Fruit fly (Drosophila melanogaster) whole organism, prepupa: Measurements from ENCODE around the gene CG6729.

Experiments used
- Blimp-1 ChIP-seq: fragments of 200-800 bp; sonication (Bioruptor generic); optimal IDR thresholded peaks from 3 replicates; lab custom pipeline; 2017; ENCODE audit warnings: missing biosample characterization, missing genetic modification characterization, mild to moderate bottlenecking, moderate library complexity, missing genetic modification reagents
- CG10669 ChIP-seq: fragments of 200-800 bp; sonication (Bioruptor generic); optimal IDR thresholded peaks from 3 replicates; lab custom pipeline; 2018; ENCODE audit warnings: missing biosample characterization, mild to moderate bottlenecking, missing genetic modification characterization, moderate library complexity
- CG11294 ChIP-seq: fragments of 200-800 bp; sonication (Bioruptor generic); IDR thresholded peaks from 2 replicates; pipeline ENCODE4 v1.3.6; 2022; ENCODE audit warnings: missing biosample characterization, missing genetic modification characterization
- CG11762 ChIP-seq: fragments of 200-800 bp; sonication (Bioruptor generic); optimal IDR thresholded peaks from 3 replicates; lab custom pipeline; 2016; ENCODE audit warnings: missing biosample characterization, missing genetic modification characterization; ENCODE audit not compliant: insufficient read depth
- CG15336 ChIP-seq: fragments of 200-800 bp; sonication (Bioruptor generic); IDR thresholded peaks from 2 replicates; pipeline ENCODE4 v1.3.6; 2022; ENCODE audit warnings: missing biosample characterization, missing genetic modification characterization
- CG1621 ChIP-seq: fragments of 200-800 bp; sonication (Bioruptor generic); optimal IDR thresholded peaks from 3 replicates; lab custom pipeline; 2018; ENCODE audit warnings: missing biosample characterization, mild to moderate bottlenecking, missing genetic modification characterization
- CG16779 ChIP-seq: fragments of 200-800 bp; sonication (Bioruptor generic); optimal IDR thresholded peaks from 3 replicates; lab custom pipeline; 2017; ENCODE audit warnings: missing biosample characterization, mild to moderate bottlenecking, missing genetic modification characterization
- CG3032 ChIP-seq: fragments of 200-800 bp; optimal IDR thresholded peaks from 2 replicates; lab custom pipeline; 2019; ENCODE audit warnings: missing biosample characterization, mild to moderate bottlenecking, missing genetic modification characterization, moderate library complexity
- CG31627 ChIP-seq: fragments of 200-800 bp; sonication (Bioruptor generic); optimal IDR thresholded peaks from 3 replicates; lab custom pipeline; 2016; ENCODE audit warnings: missing biosample characterization, missing genetic modification characterization
- CG32006 ChIP-seq: fragments of 200-800 bp; sonication (Bioruptor generic); optimal IDR thresholded peaks from 3 replicates; lab custom pipeline; 2017; ENCODE audit warnings: missing biosample characterization, mild to moderate bottlenecking, missing genetic modification characterization
- CG34406 ChIP-seq: fragments of 200-800 bp; sonication (Bioruptor generic); optimal IDR thresholded peaks from 3 replicates; lab custom pipeline; 2016; ENCODE audit warnings: missing biosample characterization, missing genetic modification characterization
- CG3919 ChIP-seq: fragments of 200-800 bp; sonication (Bioruptor generic); optimal IDR thresholded peaks from 3 replicates; lab custom pipeline; 2016; ENCODE audit warnings: missing biosample characterization, missing genetic modification characterization
- CG6163 ChIP-seq: fragments of 200-800 bp; sonication (Bioruptor generic); IDR thresholded peaks from 3 replicates; pipeline ENCODE4 v1.3.6; 2022; ENCODE audit warnings: missing biosample characterization, missing genetic modification characterization
- CG6276 ChIP-seq: fragments of 200-800 bp; sonication (Bioruptor generic); optimal IDR thresholded peaks from 2 replicates; lab custom pipeline; 2017; ENCODE audit warnings: missing biosample characterization, mild to moderate bottlenecking, missing genetic modification characterization
- CG6792 ChIP-seq: fragments of 200-800 bp; sonication (Bioruptor generic); optimal IDR thresholded peaks from 3 replicates; lab custom pipeline; 2016; ENCODE audit warnings: missing biosample characterization, missing genetic modification characterization
- CG6808 ChIP-seq: fragments of 200-800 bp; sonication (Bioruptor generic); optimal IDR thresholded peaks from 3 replicates; lab custom pipeline; 2017; ENCODE audit warnings: missing biosample characterization, missing genetic modification characterization, mild to moderate bottlenecking, moderate library complexity, missing genetic modification reagents
- CG7368 ChIP-seq: fragments of 200-800 bp; sonication (Bioruptor generic); optimal IDR thresholded peaks from 3 replicates; lab custom pipeline; 2016; ENCODE audit warnings: missing biosample characterization, missing genetic modification characterization
- CG8119 ChIP-seq: fragments of 200-800 bp; sonication (Bioruptor generic); IDR thresholded peaks from 3 replicates; pipeline ENCODE4 v1.3.6; 2022; ENCODE audit warnings: missing biosample characterization, missing genetic modification characterization
- CG8632 ChIP-seq: fragments of 200-800 bp; sonication (Bioruptor generic); optimal IDR thresholded peaks from 3 replicates; lab custom pipeline; 2016; ENCODE audit warnings: missing biosample characterization, missing genetic modification characterization
- CG9139 ChIP-seq: fragments of 200-800 bp; sonication (Bioruptor generic); optimal IDR thresholded peaks from 3 replicates; lab custom pipeline; 2017; ENCODE audit warnings: missing biosample characterization, mild to moderate bottlenecking, missing genetic modification characterization
- Eip75B ChIP-seq: fragments of 200-800 bp; sonication (Bioruptor generic); optimal IDR thresholded peaks from 3 replicates; lab custom pipeline; 2016; ENCODE audit warnings: missing biosample characterization, missing genetic modification characterization
- Eip78C ChIP-seq: fragments of 200-800 bp; sonication (Bioruptor generic); peaks from one replicate; lab custom pipeline; 2016; ENCODE audit warnings: missing biosample characterization, missing genetic modification characterization
- Eip93F ChIP-seq: fragments of 200-800 bp; sonication (Bioruptor generic); optimal IDR thresholded peaks from 2 replicates; lab custom pipeline; 2016; ENCODE audit warnings: missing biosample characterization, mild to moderate bottlenecking, missing genetic modification characterization
- Ets21C ChIP-seq: fragments of 200-800 bp; sonication (Bioruptor generic); optimal IDR thresholded peaks from 3 replicates; lab custom pipeline; 2016; ENCODE audit warnings: missing biosample characterization, missing genetic modification characterization
- Ets96B ChIP-seq: fragments of 200-800 bp; optimal IDR thresholded peaks from 2 replicates; lab custom pipeline; 2019; ENCODE audit warnings: missing biosample characterization, mild to moderate bottlenecking, missing genetic modification characterization, moderate library complexity
- Gug ChIP-seq: fragments of 200-800 bp; sonication (Bioruptor generic); IDR thresholded peaks from 2 replicates; pipeline ENCODE4 v1.3.6; 2022; ENCODE audit warnings: missing biosample characterization, missing genetic modification characterization
- Hr38 ChIP-seq: sonication (Bioruptor generic); optimal IDR thresholded peaks from 2 replicates; lab custom pipeline; 2016; ENCODE audit warnings: missing biosample characterization, missing genetic modification characterization
- Hr39 ChIP-seq: fragments of 200-800 bp; sonication (Bioruptor generic); optimal IDR thresholded peaks from 2 replicates; lab custom pipeline; 2016; ENCODE audit warnings: missing biosample characterization, missing genetic modification characterization
- Hr4 ChIP-seq: fragments of 200-800 bp; sonication (Bioruptor generic); optimal IDR thresholded peaks from 3 replicates; lab custom pipeline; 2016; ENCODE audit warnings: missing biosample characterization, missing genetic modification characterization
- Lpt ChIP-seq: fragments of 200-800 bp; sonication (Bioruptor generic); optimal IDR thresholded peaks from 3 replicates; lab custom pipeline; 2016; ENCODE audit warnings: missing biosample characterization, missing genetic modification characterization
- Met ChIP-seq: fragments of 200-800 bp; sonication (Bioruptor generic); optimal IDR thresholded peaks from 3 replicates; lab custom pipeline; 2016; ENCODE audit warnings: missing biosample characterization, missing genetic modification characterization
- OdsH ChIP-seq: fragments of 200-800 bp; sonication (Bioruptor generic); optimal IDR thresholded peaks from 3 replicates; lab custom pipeline; 2016; ENCODE audit warnings: missing biosample characterization, missing genetic modification characterization
- Smox ChIP-seq: fragments of 200-800 bp; sonication (Bioruptor generic); optimal IDR thresholded peaks from 3 replicates; lab custom pipeline; 2016; ENCODE audit warnings: missing biosample characterization, missing genetic modification characterization
- Sox102F ChIP-seq: fragments of 200-800 bp; sonication (Bioruptor generic); optimal IDR thresholded peaks from 2 replicates; lab custom pipeline; 2016; ENCODE audit warnings: missing biosample characterization, mild to moderate bottlenecking, missing genetic modification characterization
- Sox14 ChIP-seq: fragments of 200-800 bp; sonication (Bioruptor generic); optimal IDR thresholded peaks from 3 replicates; lab custom pipeline; 2016; ENCODE audit warnings: missing biosample characterization, missing genetic modification characterization
- Sox15 ChIP-seq: fragments of 200-800 bp; sonication (Bioruptor generic); optimal IDR thresholded peaks from 3 replicates; lab custom pipeline; 2016; ENCODE audit warnings: missing biosample characterization, missing genetic modification characterization
- acj6 ChIP-seq: fragments of 200-800 bp; sonication (Bioruptor generic); optimal IDR thresholded peaks from 3 replicates; lab custom pipeline; 2016; ENCODE audit warnings: missing biosample characterization, missing genetic modification characterization
- cyc ChIP-seq: fragments of 200-800 bp; sonication (Bioruptor generic); optimal IDR thresholded peaks from 3 replicates; lab custom pipeline; 2016; ENCODE audit warnings: missing biosample characterization, missing genetic modification characterization
- dac ChIP-seq: fragments of 200-800 bp; sonication (Bioruptor generic); optimal IDR thresholded peaks from 2 replicates; lab custom pipeline; 2017; ENCODE audit warnings: missing biosample characterization, mild to moderate bottlenecking, missing genetic modification characterization
- dsx ChIP-seq: fragments of 200-800 bp; optimal IDR thresholded peaks from 3 replicates; lab custom pipeline; 2019; ENCODE audit warnings: missing biosample characterization, mild to moderate bottlenecking, missing genetic modification characterization, moderate library complexity; ENCODE audit not compliant: poor library complexity, severe bottlenecking
- eg ChIP-seq: fragments of 200-800 bp; sonication (Bioruptor generic); IDR thresholded peaks from 3 replicates; pipeline ENCODE4 v1.3.6; 2022; ENCODE audit warnings: missing biosample characterization, missing genetic modification characterization
- esn ChIP-seq: fragments of 200-800 bp; sonication (Bioruptor generic); optimal IDR thresholded peaks from 2 replicates; lab custom pipeline; 2016; ENCODE audit warnings: missing biosample characterization, mild to moderate bottlenecking, missing genetic modification characterization, moderate library complexity
- fd59A ChIP-seq: fragments of 200-800 bp; sonication (Bioruptor generic); optimal IDR thresholded peaks from 2 replicates; lab custom pipeline; 2017; ENCODE audit warnings: missing biosample characterization, mild to moderate bottlenecking, missing genetic modification characterization, missing genetic modification reagents
- fd85E ChIP-seq: fragments of 200-800 bp; sonication (Bioruptor generic); optimal IDR thresholded peaks from 3 replicates; lab custom pipeline; 2016; ENCODE audit warnings: missing biosample characterization, missing genetic modification characterization
- fkh ChIP-seq: fragments of 200-800 bp; sonication (Bioruptor generic); optimal IDR thresholded peaks from 3 replicates; lab custom pipeline; 2017; ENCODE audit warnings: missing biosample characterization, mild to moderate bottlenecking, missing genetic modification characterization, moderate library complexity
- lz ChIP-seq: fragments of 200-800 bp; sonication (Bioruptor generic); optimal IDR thresholded peaks from 3 replicates; lab custom pipeline; 2016; ENCODE audit warnings: missing biosample characterization, missing genetic modification characterization
- pdm3 ChIP-seq: fragments of 200-800 bp; sonication (Bioruptor generic); optimal IDR thresholded peaks from 3 replicates; lab custom pipeline; 2016; ENCODE audit warnings: missing biosample characterization, missing genetic modification characterization
- salr ChIP-seq, 2 experiments: fragments of 200-800 bp; sonication (Bioruptor generic); optimal IDR thresholded peaks; 3 replicates each; lab custom pipeline; 2016 to 2018; ENCODE audit warnings: missing biosample characterization in 2 of 2, missing genetic modification characterization in 2 of 2, mild to moderate bottlenecking in 1 of 2
- spab ChIP-seq: fragments of 200-800 bp; sonication (Bioruptor generic); optimal IDR thresholded peaks from 2 replicates; lab custom pipeline; 2017; ENCODE audit warnings: missing biosample characterization, mild to moderate bottlenecking, missing genetic modification characterization, missing genetic modification reagents
- ss ChIP-seq, 2 experiments: fragments of 200-800 bp; sonication (Bioruptor generic); optimal IDR thresholded peaks; 2 replicates in 1 of 2; 3 replicates in 1 of 2; lab custom pipeline; 2017 to 2018; ENCODE audit warnings: mild to moderate bottlenecking in 2 of 2, missing biosample characterization in 2 of 2, missing genetic modification characterization in 2 of 2, moderate library complexity in 1 of 2
- svp ChIP-seq: fragments of 200-800 bp; sonication (Bioruptor generic); peaks from one replicate; lab custom pipeline; 2016; ENCODE audit warnings: missing biosample characterization, missing genetic modification characterization
- topi ChIP-seq: fragments of 200-800 bp; sonication (Bioruptor generic); optimal IDR thresholded peaks from 3 replicates; lab custom pipeline; 2016; ENCODE audit warnings: missing biosample characterization, missing genetic modification characterization
- vri ChIP-seq: fragments of 200-800 bp; sonication (Bioruptor generic); optimal IDR thresholded peaks from 3 replicates; lab custom pipeline; 2016; ENCODE audit warnings: missing biosample characterization, mild to moderate bottlenecking, missing genetic modification characterization

CG6729 gene

DNA sequence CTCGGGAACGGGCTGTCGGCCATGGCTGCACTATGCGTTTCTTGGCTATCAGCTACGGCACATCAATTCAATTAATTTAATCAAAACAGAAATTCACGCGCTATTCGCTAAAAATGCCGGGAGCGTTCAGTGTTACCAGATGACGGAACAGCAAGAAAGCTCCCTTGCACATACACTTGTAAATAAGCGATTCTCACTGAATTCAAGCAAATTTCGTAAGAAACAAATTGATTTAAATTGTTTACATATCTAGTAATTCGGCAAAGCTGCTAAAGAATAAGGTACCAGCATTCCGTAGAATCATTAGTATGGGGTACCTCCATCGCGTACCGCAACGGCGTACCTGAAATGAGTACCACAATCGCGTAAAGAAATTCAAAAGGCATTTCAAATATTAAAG is 7.8 kb downstream of the CG6729 start, which contains the start of gene Nup107:
TSS of gene Nup107 (minus strand) at position 149 of the 400 bp plus-strand sequence.
- TF ChIP-seq salr (GFP tag; optimal IDR thresholded peaks at IDR 0.05; lab: Kevin White, UChicago): no peak
- no peak for TF ChIP-seq CG8119 (GFP tag; lab: Robert Waterston, UW)
- no peak for TF ChIP-seq CG10669 (GFP tag; lab: Kevin White, UChicago)
- TF ChIP-seq Ets96B (tag; lab: Kevin White, UChicago): no peak
- TF ChIP-seq Sox14 (GFP tag; lab: Kevin White, UChicago): no peak
- no peak for TF ChIP-seq CG3919 (GFP tag; lab: Kevin White, UChicago)
- TF ChIP-seq Eip75B (GFP tag; lab: Kevin White, UChicago): no peak
- TF ChIP-seq dac: no peak
- TF ChIP-seq Sox102F (GFP tag; lab: Kevin White, UChicago): no peak
- TF ChIP-seq CG16779 (tag; lab: Kevin White, UChicago): no peak
- no peak for TF ChIP-seq fd85E
- TF ChIP-seq ss (GFP tag; optimal IDR thresholded peaks at IDR 0.05; lab: Kevin White, UChicago): no peak
- no peak for TF ChIP-seq pdm3 (GFP tag; lab: Kevin White, UChicago)
- TF ChIP-seq CG3032 (tag; lab: Kevin White, UChicago): peak; percentile 19
- TF ChIP-seq CG34406 (GFP tag; lab: Kevin White, UChicago): no peak
- no peak for TF ChIP-seq fkh (GFP tag; lab: Kevin White, UChicago)
- no peak for TF ChIP-seq Hr38 (GFP tag; lab: Kevin White, UChicago)
- TF ChIP-seq Met (GFP tag; lab: Kevin White, UChicago): no peak
- TF ChIP-seq svp (GFP tag; lab: Kevin White, UChicago): no peak
- no peak for TF ChIP-seq CG9139 (GFP tag; lab: Kevin White, UChicago)
- no peak for TF ChIP-seq CG7368 (GFP tag; lab: Kevin White, UChicago)
- TF ChIP-seq CG6792 (GFP tag; lab: Kevin White, UChicago): no peak
- TF ChIP-seq CG32006 (GFP tag; lab: Kevin White, UChicago): no peak
- no peak for TF ChIP-seq CG6276 (GFP tag; lab: Kevin White, UChicago)
- no peak for TF ChIP-seq CG1621 (tag; lab: Kevin White, UChicago)
- TF ChIP-seq CG31627 (GFP tag; lab: Kevin White, UChicago): peak; percentile 1
- TF ChIP-seq Hr39 (GFP tag; lab: Kevin White, UChicago): no peak
- no peak for TF ChIP-seq esn (GFP tag; lab: Kevin White, UChicago)
- no peak for TF ChIP-seq acj6 (GFP tag; lab: Kevin White, UChicago)
- no peak for TF ChIP-seq CG8632 (GFP tag; lab: Kevin White, UChicago)
- peak; percentile 7 for TF ChIP-seq lz (GFP tag; lab: Kevin White, UChicago)
- no peak for TF ChIP-seq Smox (GFP tag; lab: Kevin White, UChicago)
- TF ChIP-seq Blimp-1: no peak
- no peak for TF ChIP-seq CG11762 (GFP tag; lab: Kevin White, UChicago)
- no peak for TF ChIP-seq CG6808 (GFP tag; lab: Kevin White, UChicago)
- no peak for TF ChIP-seq OdsH (GFP tag; lab: Kevin White, UChicago)
- peak; percentile 11 for TF ChIP-seq Hr4 (GFP tag; lab: Kevin White, UChicago)
- TF ChIP-seq Lpt: no peak
- no peak for TF ChIP-seq CG15336 (GFP tag; lab: Robert Waterston, UW)
- TF ChIP-seq Gug (GFP tag; lab: Robert Waterston, UW): no peak
- TF ChIP-seq Eip78C (GFP tag; lab: Kevin White, UChicago): peak; percentile 52
- TF ChIP-seq CG11294: no peak
- no peak for TF ChIP-seq eg
- no peak for TF ChIP-seq Eip93F (GFP tag; lab: Kevin White, UChicago)
- no peak for TF ChIP-seq fd59A
- no peak for TF ChIP-seq dsx (GFP tag; lab: Kevin White, UChicago)
- no peak for TF ChIP-seq spab (GFP tag; lab: Kevin White, UChicago)
- TF ChIP-seq cyc: peak; percentile 10
- TF ChIP-seq vri (GFP tag; lab: Kevin White, UChicago): no peak
- no peak for TF ChIP-seq Sox15 (GFP tag; lab: Kevin White, UChicago)
- no peak for TF ChIP-seq Ets21C (GFP tag; lab: Kevin White, UChicago)
- no peak for TF ChIP-seq topi (GFP tag; lab: Kevin White, UChicago)
- TF ChIP-seq CG6163 (GFP tag; lab: Robert Waterston, UW): 0 out of 3 replicates have a peak, but pooled peaks have one; percentile 11
